Worm (Caenorhabditis elegans) whole organism, L3 larva: Measurements from ENCODE around the gene B0416.7.

ENCODE experiments used
- aly-2 ChIP-seq: fragments of 150-350 bp; optimal IDR thresholded peaks from 2 replicates; lab custom pipeline; 2014; ENCODE audit warnings: missing biosample characterization, missing genetic modification characterization
- lsy-12 ChIP-seq: sonication (generic microtip); optimal IDR thresholded peaks from 2 replicates; lab custom pipeline; 2016; ENCODE audit warnings: mild to moderate bottlenecking, missing genetic modification characterization, missing compliant biosample characterization
- pqm-1 ChIP-seq: fragments of 150-350 bp; optimal IDR thresholded peaks from 2 replicates; lab custom pipeline; 2017; ENCODE audit warnings: missing biosample characterization, missing genetic modification characterization, inconsistent platforms

ce11 chrX:9283026-9283425, 14.7 kb downstream of the B0416.7 start, which contains the start of gene B0416.11:
- TF ChIP-seq aly-2 (tag; lab: Kevin White, UChicago) (no peak), lsy-12 (tag; lab: Kevin White, UChicago) (no peak), pqm-1 (no peak)
